Fruit fly (Drosophila melanogaster) whole organism, wandering third instar larva: ENCODE data around the gene Dad1.

Experiments used
- Abd-B ChIP-seq: fragments of >200 bp; optimal IDR thresholded peaks from 2 replicates; lab custom pipeline; 2017; ENCODE audit warnings: missing biosample characterization, missing genetic modification characterization
- CG32264 ChIP-seq: fragments of 200-800 bp; sonication (Bioruptor generic); optimal IDR thresholded peaks from 2 replicates; lab custom pipeline; 2016; ENCODE audit warnings: missing biosample characterization, missing genetic modification characterization
- CG9705 ChIP-seq: fragments of 200-800 bp; sonication (Bioruptor generic); optimal IDR thresholded peaks from 2 replicates; lab custom pipeline; 2018; ENCODE audit warnings: missing biosample characterization, mild to moderate bottlenecking, missing genetic modification characterization
- CrebA ChIP-seq: fragments of 200-800 bp; sonication (Bioruptor generic); optimal IDR thresholded peaks from 2 replicates; lab custom pipeline; 2016; ENCODE audit warnings: missing biosample characterization, mild to moderate bottlenecking, missing genetic modification characterization, borderline replicate concordance
- Dfd ChIP-seq: fragments of >200 bp; optimal IDR thresholded peaks from 2 replicates; lab custom pipeline; 2017; ENCODE audit warnings: missing biosample characterization, missing genetic modification characterization
- Dif ChIP-seq: fragments of 200-275, 200-300 bp; sonication (Bioruptor generic); optimal IDR thresholded peaks from 2 replicates; lab custom pipeline; 2018; ENCODE audit warnings: missing biosample characterization, missing genetic modification characterization; ENCODE audit not compliant: partially characterized antibody
- GATAd ChIP-seq: sonication (Bioruptor generic); optimal IDR thresholded peaks from 2 replicates; lab custom pipeline; 2016; ENCODE audit warnings: missing biosample characterization, missing genetic modification characterization
- HLH106 ChIP-seq: fragments of 200-800 bp; optimal IDR thresholded peaks from 3 replicates; lab custom pipeline; 2019; ENCODE audit warnings: missing biosample characterization, mild to moderate bottlenecking, missing genetic modification characterization, moderate library complexity
- Hnf4 ChIP-seq: fragments of 200-800 bp; sonication (Bioruptor generic); optimal IDR thresholded peaks from 2 replicates; lab custom pipeline; 2016; ENCODE audit warnings: missing biosample characterization, mild to moderate bottlenecking, missing genetic modification characterization
- Hr78 ChIP-seq: fragments of >200 bp; optimal IDR thresholded peaks from 2 replicates; lab custom pipeline; 2017; ENCODE audit warnings: missing biosample characterization, missing genetic modification characterization
- Hr83 ChIP-seq: fragments of 200-300 bp; sonication (Bioruptor generic); optimal IDR thresholded peaks from 2 replicates; lab custom pipeline; 2016; ENCODE audit warnings: missing biosample characterization, mild to moderate bottlenecking, missing genetic modification characterization, moderate library complexity; ENCODE audit not compliant: poor library complexity, severe bottlenecking
- Jra ChIP-seq: sonication (Bioruptor generic); optimal IDR thresholded peaks from 2 replicates; lab custom pipeline; 2016; ENCODE audit warnings: missing biosample characterization, missing genetic modification characterization
- Mio ChIP-seq: sonication (Bioruptor generic); optimal IDR thresholded peaks from 2 replicates; lab custom pipeline; 2016; ENCODE audit warnings: missing biosample characterization, missing genetic modification characterization
- Myc ChIP-seq: fragments of >200 bp; optimal IDR thresholded peaks from 2 replicates; lab custom pipeline; 2017
- N ChIP-seq: fragments of >200 bp; optimal IDR thresholded peaks from 2 replicates; lab custom pipeline; 2018; ENCODE audit warnings: missing biosample characterization, missing external identifiers, missing genetic modification characterization
- OdsH ChIP-seq: fragments of 200-800 bp; sonication (Bioruptor generic); optimal IDR thresholded peaks from 2 replicates; lab custom pipeline; 2016; ENCODE audit warnings: missing biosample characterization, mild to moderate bottlenecking, missing genetic modification characterization
- Rel ChIP-seq, 2 experiments: fragments of 200-800 bp; sonication (Bioruptor generic) in 1 of 2; optimal IDR thresholded peaks; 2 replicates in 1 of 2; 3 replicates in 1 of 2; lab custom pipeline; 2016 to 2019; ENCODE audit warnings: mild to moderate bottlenecking in 2 of 2, missing biosample characterization in 2 of 2, missing genetic modification characterization in 2 of 2, moderate library complexity in 1 of 2
- Sp1 ChIP-seq: fragments of 200-800 bp; sonication (Bioruptor generic); optimal IDR thresholded peaks from 3 replicates; lab custom pipeline; 2019; ENCODE audit warnings: missing biosample characterization, mild to moderate bottlenecking, missing genetic modification characterization, moderate library complexity
- Vsx2 ChIP-seq: fragments of 200-300, 225-300 bp; sonication (Bioruptor generic); optimal IDR thresholded peaks from 2 replicates; lab custom pipeline; 2018; ENCODE audit warnings: missing biosample characterization, missing genetic modification characterization; ENCODE audit not compliant: partially characterized antibody
- br ChIP-seq: fragments of 200-800 bp; sonication (Bioruptor generic); optimal IDR thresholded peaks from 2 replicates; lab custom pipeline; 2016; ENCODE audit warnings: missing biosample characterization, missing genetic modification characterization
- brk ChIP-seq: fragments of 200-800 bp; sonication (Bioruptor generic); optimal IDR thresholded peaks from 2 replicates; lab custom pipeline; 2016; ENCODE audit warnings: missing biosample characterization, mild to moderate bottlenecking, missing genetic modification characterization
- dl ChIP-seq, 2 experiments: fragments of 175-275, 200-275 bp in 1 of 2; fragments of 200-275 bp in 1 of 2; sonication (Bioruptor generic); optimal IDR thresholded peaks; lab custom pipeline; 2018; ENCODE audit warnings: mild to moderate bottlenecking in 2 of 2, missing biosample characterization in 2 of 2, missing genetic modification characterization in 2 of 2, moderate library complexity in 2 of 2; ENCODE audit not compliant: partially characterized antibody in 2 of 2, insufficient read depth in 1 of 2
- dmrt93B ChIP-seq: fragments of 200-800 bp; sonication (Bioruptor generic); optimal IDR thresholded peaks from 2 replicates; lab custom pipeline; 2018; ENCODE audit warnings: missing biosample characterization, mild to moderate bottlenecking, missing genetic modification characterization
- dsf ChIP-seq: sonication (Bioruptor generic); optimal IDR thresholded peaks from 2 replicates; lab custom pipeline; 2016; ENCODE audit warnings: missing biosample characterization, missing genetic modification characterization, borderline replicate concordance
- ey ChIP-seq: fragments of 200-800 bp; sonication (Bioruptor generic); optimal IDR thresholded peaks from 2 replicates; lab custom pipeline; 2016; ENCODE audit warnings: missing biosample characterization, missing genetic modification characterization
- foxo ChIP-seq, 2 experiments: fragments of 200-800 bp; sonication (Bioruptor generic); optimal IDR thresholded peaks; 2 replicates in 1 of 2; 3 replicates in 1 of 2; lab custom pipeline; 2016 to 2017; ENCODE audit warnings: missing biosample characterization in 2 of 2, missing genetic modification characterization in 2 of 2
- fru ChIP-seq: fragments of 200-800 bp; sonication (Bioruptor generic); optimal IDR thresholded peaks from 3 replicates; lab custom pipeline; 2016; ENCODE audit warnings: missing biosample characterization, mild to moderate bottlenecking, missing genetic modification characterization
- h ChIP-seq: fragments of 200-800 bp; sonication (Bioruptor generic); optimal IDR thresholded peaks from 3 replicates; lab custom pipeline; 2016; ENCODE audit warnings: missing biosample characterization, mild to moderate bottlenecking, missing genetic modification characterization
- jim ChIP-seq: fragments of 175-275, 200-325 bp; sonication (Bioruptor generic); optimal IDR thresholded peaks from 2 replicates; lab custom pipeline; 2016; ENCODE audit warnings: missing biosample characterization, mild to moderate bottlenecking, missing genetic modification characterization
- lola ChIP-seq: fragments of >200 bp; optimal IDR thresholded peaks from 2 replicates; lab custom pipeline; 2017; ENCODE audit warnings: missing biosample characterization, missing genetic modification characterization
- pan ChIP-seq: fragments of >200 bp; optimal IDR thresholded peaks from 2 replicates; lab custom pipeline; 2017
- psq ChIP-seq: fragments of 200-800 bp; sonication (Bioruptor generic); optimal IDR thresholded peaks from 3 replicates; lab custom pipeline; 2017; ENCODE audit warnings: missing biosample characterization, mild to moderate bottlenecking, missing genetic modification characterization, moderate library complexity
- rgr ChIP-seq: fragments of 200-800 bp; sonication (Bioruptor generic); optimal IDR thresholded peaks from 3 replicates; lab custom pipeline; 2016; ENCODE audit warnings: missing biosample characterization, mild to moderate bottlenecking, missing genetic modification characterization
- sage ChIP-seq: fragments of 200-800 bp; sonication (Bioruptor generic); optimal IDR thresholded peaks from 2 replicates; lab custom pipeline; 2016; ENCODE audit warnings: missing biosample characterization, mild to moderate bottlenecking, missing genetic modification characterization
- sv ChIP-seq: fragments of 200-800 bp; sonication (Bioruptor generic); optimal IDR thresholded peaks from 3 replicates; lab custom pipeline; 2016; ENCODE audit warnings: missing biosample characterization, missing genetic modification characterization
- tai ChIP-seq: sonication (Bioruptor generic); optimal IDR thresholded peaks from 2 replicates; lab custom pipeline; 2016; ENCODE audit warnings: missing biosample characterization, missing genetic modification characterization
- usp ChIP-seq: fragments of >200 bp; optimal IDR thresholded peaks from 2 replicates; lab custom pipeline; 2017; ENCODE audit warnings: missing biosample characterization, missing genetic modification characterization
- woc ChIP-seq: sonication (Bioruptor generic); optimal IDR thresholded peaks from 2 replicates; lab custom pipeline; 2016; ENCODE audit warnings: missing biosample characterization, mild to moderate bottlenecking, missing genetic modification characterization

Dad1 gene

DNA sequence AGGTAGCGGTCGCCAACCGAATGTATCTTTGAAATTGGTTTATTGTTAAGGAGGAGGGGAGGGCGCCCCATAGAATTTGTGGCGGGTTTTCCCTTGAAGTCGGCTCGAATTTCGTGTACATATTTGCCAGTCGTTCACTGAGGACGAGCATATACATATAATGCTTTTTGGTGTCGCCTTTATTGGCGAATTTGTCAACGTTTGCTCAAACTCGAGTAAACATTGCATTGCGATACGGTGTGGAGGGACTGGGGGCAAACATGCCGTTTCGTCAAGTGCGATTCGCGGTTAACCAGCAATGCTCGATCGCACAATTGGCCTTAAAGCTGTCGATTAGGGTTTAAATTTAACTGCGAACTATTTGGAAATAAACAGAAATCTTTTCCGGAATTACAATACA is 33.6 kb upstream of the Dad1 start:
- TF ChIP-seq Hr78 (GFP tag; lab: Kevin White, UChicago) (no peak), Hnf4 (GFP tag; lab: Kevin White, UChicago) (peak; percentile 6), CG32264 (GFP tag; lab: Kevin White, UChicago) (no peak), Hr83 (GFP tag; lab: Kevin White, UChicago) (peak; percentile 11), brk (GFP tag; lab: Kevin White, UChicago) (no peak), tai (GFP tag; lab: Kevin White, UChicago) (no peak), Vsx2 (GFP tag; lab: Kevin White, UChicago) (no peak), Myc (no peak), N (GFP tag; lab: Kevin White, UChicago) (no peak), ey (GFP tag; lab: Kevin White, UChicago) (no peak), sage (GFP tag; lab: Kevin White, UChicago) (no peak), Abd-B (no peak), Sp1 (GFP tag; lab: Kevin White, UChicago) (peak; percentile 21), pan (lab: Kevin White, UChicago) (no peak), usp (GFP tag; lab: Kevin White, UChicago) (no peak), br (GFP tag; lab: Kevin White, UChicago) (no peak), rgr (GFP tag; lab: Kevin White, UChicago) (peak; percentile 26), dmrt93B (GFP tag; lab: Kevin White, UChicago) (no peak), foxo (GFP tag; optimal IDR thresholded peaks at IDR 0.05; lab: Kevin White, UChicago) (peak in 1 of 2 experiments; percentile 5), Rel (GFP tag; optimal IDR thresholded peaks at IDR 0.05; lab: Kevin White, UChicago) (no peak), Rel (tag; optimal IDR thresholded peaks at IDR 0.05; lab: Kevin White, UChicago) (peak; percentile 48), HLH106 (tag; lab: Kevin White, UChicago) (peak; percentile 5), sv (GFP tag; lab: Kevin White, UChicago) (no peak), lola (GFP tag; lab: Kevin White, UChicago) (no peak), dsf (no peak), jim (GFP tag; lab: Kevin White, UChicago) (no peak), dl (GFP tag; optimal IDR thresholded peaks at IDR 0.05; lab: Kevin White, UChicago; ENCODE audit: insufficient read depth in 1 of 2, partially characterized antibody in 2 of 2) (no peak), OdsH (GFP tag; lab: Kevin White, UChicago) (peak; percentile 41), CrebA (no peak), GATAd (no peak), fru (GFP tag; lab: Kevin White, UChicago) (no peak), Dif (GFP tag; lab: Kevin White, UChicago) (no peak), psq (GFP tag; lab: Kevin White, UChicago) (no peak), h (GFP tag; lab: Kevin White, UChicago) (peak; percentile 12), Mio (no peak), woc (GFP tag; lab: Kevin White, UChicago) (no peak), Jra (GFP tag; lab: Kevin White, UChicago) (no peak), Dfd (GFP tag; lab: Kevin White, UChicago) (no peak), CG9705 (GFP tag; lab: Kevin White, UChicago) (no peak)

DNA sequence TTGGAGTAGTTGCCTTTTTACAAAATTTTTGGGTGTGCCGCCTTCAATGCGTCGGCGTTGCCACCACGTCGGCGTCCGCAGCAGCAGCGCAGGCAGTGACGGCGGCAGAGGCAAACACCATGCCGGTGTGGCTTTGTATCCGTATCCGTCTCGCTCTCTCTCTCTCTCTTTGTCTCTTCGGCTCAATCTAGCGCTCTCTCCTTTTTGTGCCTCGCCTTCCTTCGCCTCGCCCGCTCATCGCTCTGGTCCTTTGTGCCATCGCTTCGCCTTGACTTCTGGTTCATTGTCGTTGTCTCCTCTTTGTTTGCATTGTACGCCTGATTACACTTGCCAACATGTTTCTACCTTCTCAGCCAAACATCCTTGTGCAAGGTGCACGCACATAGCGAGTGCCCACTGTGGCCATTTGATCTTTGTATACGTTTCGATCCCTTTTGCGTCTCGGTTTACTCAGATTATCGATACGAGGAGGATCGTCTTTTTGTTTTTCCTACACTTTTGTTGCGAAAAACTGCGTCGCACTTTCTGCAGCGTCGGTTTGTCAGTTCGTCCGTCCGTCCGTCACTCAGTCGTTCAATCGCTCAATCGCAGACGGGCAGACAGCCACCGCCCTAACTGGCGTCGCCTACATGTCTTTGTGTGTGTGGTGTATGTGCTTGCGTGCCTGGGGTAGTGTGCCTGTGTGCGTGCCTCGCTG is 32.6 kb upstream of the Dad1 start:
- TF ChIP-seq sv (GFP tag; lab: Kevin White, UChicago) = no peak
- TF ChIP-seq Dfd (GFP tag; lab: Kevin White, UChicago) = no peak
- TF ChIP-seq Vsx2 (GFP tag; lab: Kevin White, UChicago) = peak; percentile 14
- TF ChIP-seq Dif (GFP tag; lab: Kevin White, UChicago) = peak; percentile 77
- TF ChIP-seq OdsH (GFP tag; lab: Kevin White, UChicago) = peak; percentile 49
- peak; percentile 100 for TF ChIP-seq psq (GFP tag; lab: Kevin White, UChicago)
- TF ChIP-seq ey (GFP tag; lab: Kevin White, UChicago) = peak; percentile 81
- TF ChIP-seq Hr78 (GFP tag; lab: Kevin White, UChicago) = no peak
- no peak for TF ChIP-seq Mio
- TF ChIP-seq Myc = no peak
- TF ChIP-seq Abd-B = no peak
- TF ChIP-seq N (GFP tag; lab: Kevin White, UChicago) = no peak
- peak; percentile 73 for TF ChIP-seq br (GFP tag; lab: Kevin White, UChicago)
- TF ChIP-seq tai (GFP tag; lab: Kevin White, UChicago) = no peak
- TF ChIP-seq brk (GFP tag; lab: Kevin White, UChicago) = peak; percentile 37
- TF ChIP-seq dmrt93B (GFP tag; lab: Kevin White, UChicago) = peak; percentile 35
- TF ChIP-seq CG9705 (GFP tag; lab: Kevin White, UChicago) = peak; percentile 36
- no peak for TF ChIP-seq Rel (GFP tag; optimal IDR thresholded peaks at IDR 0.05; lab: Kevin White, UChicago)
- TF ChIP-seq Rel (tag; optimal IDR thresholded peaks at IDR 0.05; lab: Kevin White, UChicago) = peak; percentile 52
- no peak for TF ChIP-seq CrebA
- TF ChIP-seq Jra (GFP tag; lab: Kevin White, UChicago) = peak; percentile 60
- peak; percentile 84 for TF ChIP-seq fru (GFP tag; lab: Kevin White, UChicago)
- TF ChIP-seq Hr83 (GFP tag; lab: Kevin White, UChicago) = no peak
- no peak for TF ChIP-seq dsf
- TF ChIP-seq Sp1 (GFP tag; lab: Kevin White, UChicago) = peak; percentile 67
- TF ChIP-seq rgr (GFP tag; lab: Kevin White, UChicago) = peak; percentile 71
- TF ChIP-seq CG32264 (GFP tag; lab: Kevin White, UChicago) = peak; percentile 1
- no peak for TF ChIP-seq lola (GFP tag; lab: Kevin White, UChicago)
- TF ChIP-seq woc (GFP tag; lab: Kevin White, UChicago) = peak; percentile 64
- peak; percentile 48 for TF ChIP-seq sage (GFP tag; lab: Kevin White, UChicago)
- peak; percentile 81 for TF ChIP-seq h (GFP tag; lab: Kevin White, UChicago)
- TF ChIP-seq Hnf4 (GFP tag; lab: Kevin White, UChicago) = peak; percentile 79
- no peak for TF ChIP-seq GATAd
- TF ChIP-seq pan (lab: Kevin White, UChicago) = no peak
- peak in 1 of 2 experiments; percentile 84 for TF ChIP-seq foxo (GFP tag; optimal IDR thresholded peaks at IDR 0.05; lab: Kevin White, UChicago)
- peak; percentile 59 for TF ChIP-seq HLH106 (tag; lab: Kevin White, UChicago)
- TF ChIP-seq jim (GFP tag; lab: Kevin White, UChicago) = no peak
- peak; percentile 83 to 87 for TF ChIP-seq dl (GFP tag; optimal IDR thresholded peaks at IDR 0.05; lab: Kevin White, UChicago; ENCODE audit: insufficient read depth in 1 of 2, partially characterized antibody in 2 of 2)
- no peak for TF ChIP-seq usp (GFP tag; lab: Kevin White, UChicago)
